Fruit fly (Drosophila melanogaster) whole organism, embryonic: ENCODE measurements around the gene CG31103.

ENCODE experiments used
- BEAF-32 ChIP-seq: fragments of 200-800 bp; sonication (Bioruptor generic); optimal IDR thresholded peaks from 3 replicates; lab custom pipeline; 2017; ENCODE audit warnings: missing biosample characterization, missing genetic modification characterization, mild to moderate bottlenecking, moderate library complexity, missing genetic modification reagents
- CG1024 ChIP-seq: fragments of 200-800 bp; sonication (Bioruptor generic); IDR thresholded peaks from 2 replicates; pipeline ENCODE4 v1.3.6; 2022; ENCODE audit warnings: missing biosample characterization, missing genetic modification characterization
- CG10274 ChIP-seq: fragments of 200-800 bp; sonication (Bioruptor generic); optimal IDR thresholded peaks from 3 replicates; lab custom pipeline; 2017; ENCODE audit warnings: missing biosample characterization, mild to moderate bottlenecking, missing genetic modification characterization
- CG10979 ChIP-seq: fragments of 200-800 bp; sonication (Bioruptor generic); optimal IDR thresholded peaks from 2 replicates; lab custom pipeline; 2018; ENCODE audit warnings: missing biosample characterization, mild to moderate bottlenecking, missing genetic modification characterization, moderate library complexity
- CG11085 ChIP-seq: fragments of 200-800 bp; sonication (Bioruptor generic); IDR thresholded peaks from 2 replicates; pipeline ENCODE4 v1.3.6; 2022; ENCODE audit warnings: missing biosample characterization, missing genetic modification characterization
- CG11695 ChIP-seq: fragments of 200-800 bp; sonication (Bioruptor generic); IDR thresholded peaks from 3 replicates; pipeline ENCODE4 v1.3.6; 2022; ENCODE audit warnings: missing biosample characterization, missing genetic modification characterization
- CG13624 ChIP-seq: fragments of 200-800 bp; sonication (Bioruptor generic); optimal IDR thresholded peaks from 2 replicates; lab custom pipeline; 2016; ENCODE audit warnings: missing biosample characterization, missing genetic modification characterization
- CG14014 ChIP-seq: fragments of 200-800 bp; sonication (Bioruptor generic); IDR thresholded peaks from 2 replicates; pipeline ENCODE4 v1.3.6; 2022; ENCODE audit warnings: missing biosample characterization, missing genetic modification characterization
- CG14710 ChIP-seq: fragments of 200-800 bp; sonication (Bioruptor generic); optimal IDR thresholded peaks from 3 replicates; lab custom pipeline; 2019; ENCODE audit warnings: missing biosample characterization, mild to moderate bottlenecking, missing genetic modification characterization, moderate library complexity
- CG15601 ChIP-seq: fragments of 200-800 bp; sonication (Bioruptor generic); optimal IDR thresholded peaks from 3 replicates; lab custom pipeline; 2019; ENCODE audit warnings: missing biosample characterization, mild to moderate bottlenecking, missing genetic modification characterization, moderate library complexity
- CG17912 ChIP-seq: fragments of 200-800 bp; sonication (Bioruptor generic); optimal IDR thresholded peaks from 2 replicates; lab custom pipeline; 2018; ENCODE audit warnings: missing biosample characterization, mild to moderate bottlenecking, missing genetic modification characterization
- CG2712 ChIP-seq: fragments of 200-800 bp; optimal IDR thresholded peaks from 3 replicates; lab custom pipeline; 2019; ENCODE audit warnings: missing biosample characterization, mild to moderate bottlenecking, missing genetic modification characterization, moderate library complexity
- CG30020 ChIP-seq: fragments of 200-800 bp; optimal IDR thresholded peaks from 2 replicates; lab custom pipeline; 2019; ENCODE audit warnings: missing biosample characterization, mild to moderate bottlenecking, missing genetic modification characterization, moderate library complexity
- CG32532 ChIP-seq: fragments of 200-800 bp; sonication (Bioruptor generic); IDR thresholded peaks from 2 replicates; pipeline ENCODE4 v1.3.6; 2022; ENCODE audit warnings: missing biosample characterization, missing genetic modification characterization
- CG3847 ChIP-seq: fragments of 200-800 bp; sonication (Bioruptor generic); IDR thresholded peaks from 2 replicates; pipeline ENCODE4 v1.3.6; 2022; ENCODE audit warnings: missing biosample characterization, missing genetic modification characterization
- CG4328 ChIP-seq: fragments of 200-800 bp; sonication (Bioruptor generic); optimal IDR thresholded peaks from 3 replicates; lab custom pipeline; 2017; ENCODE audit warnings: missing biosample characterization, missing genetic modification reagents, missing genetic modification characterization
- CG4617 ChIP-seq: fragments of 200-800 bp; sonication (Bioruptor generic); optimal IDR thresholded peaks from 3 replicates; lab custom pipeline; 2016; ENCODE audit warnings: missing biosample characterization, missing genetic modification characterization, borderline replicate concordance
- CG6175 ChIP-seq: fragments of 200-800 bp; sonication (Bioruptor generic); IDR thresholded peaks from 3 replicates; pipeline ENCODE4 v1.3.6; 2022; ENCODE audit warnings: missing biosample characterization, missing genetic modification characterization
- CG6683 ChIP-seq: fragments of 200-800 bp; sonication (Bioruptor generic); optimal IDR thresholded peaks from 2 replicates; lab custom pipeline; 2017; ENCODE audit warnings: missing biosample characterization, mild to moderate bottlenecking, missing genetic modification characterization, missing genetic modification reagents
- CG6765 ChIP-seq: fragments of 200-800 bp; sonication (Bioruptor generic); optimal IDR thresholded peaks from 3 replicates; lab custom pipeline; 2017; ENCODE audit warnings: missing biosample characterization, mild to moderate bottlenecking, missing genetic modification characterization
- CG9215 ChIP-seq: fragments of 200-800 bp; sonication (Bioruptor generic); IDR thresholded peaks from 2 replicates; pipeline ENCODE4 v1.3.6; 2022; ENCODE audit warnings: missing biosample characterization, missing genetic modification characterization
- CG9817 ChIP-seq: fragments of 200-800 bp; sonication (Bioruptor generic); optimal IDR thresholded peaks from 2 replicates; lab custom pipeline; 2018; ENCODE audit warnings: missing biosample characterization, mild to moderate bottlenecking, missing genetic modification characterization, moderate library complexity
- D ChIP-seq, 2 experiments: fragments of 200-800 bp in 1 of 2; fragments of >200 bp in 1 of 2; sonication (Bioruptor generic) in 1 of 2; optimal IDR thresholded peaks; 2 replicates in 1 of 2; 3 replicates in 1 of 2; lab custom pipeline; 2017; ENCODE audit warnings: mild to moderate bottlenecking in 1 of 2, missing biosample characterization in 1 of 2, missing genetic modification characterization in 1 of 2, missing genetic modification reagents in 1 of 2
- D19B ChIP-seq: fragments of 200-800 bp; sonication (Bioruptor generic); optimal IDR thresholded peaks from 2 replicates; lab custom pipeline; 2017; ENCODE audit warnings: missing biosample characterization, mild to moderate bottlenecking, missing genetic modification characterization
- Dad ChIP-seq: fragments of 200-800 bp; sonication (Bioruptor generic); optimal IDR thresholded peaks from 3 replicates; lab custom pipeline; 2016; ENCODE audit warnings: missing biosample characterization, missing genetic modification characterization
- GATAe ChIP-seq: fragments of 200-800 bp; sonication (Bioruptor generic); conservative IDR thresholded peaks from 2 replicates; pipeline ENCODE4 v1.3.6; 2022; ENCODE audit warnings: missing biosample characterization, missing genetic modification characterization
- HmgZ ChIP-seq: fragments of 200-800 bp; sonication (Bioruptor generic); optimal IDR thresholded peaks from 2 replicates; lab custom pipeline; 2018; ENCODE audit warnings: missing biosample characterization, mild to moderate bottlenecking, missing genetic modification characterization
- Hr78 ChIP-seq, 2 experiments: fragments of 200-800 bp in 1 of 2; fragments of >200 bp in 1 of 2; sonication (Bioruptor generic) in 1 of 2; optimal IDR thresholded peaks; 2 replicates each; lab custom pipeline; 2017 to 2019; ENCODE audit warnings: missing biosample characterization in 2 of 2, missing genetic modification characterization in 2 of 2, mild to moderate bottlenecking in 1 of 2, moderate library complexity in 1 of 2
- Oli ChIP-seq: fragments of 200-800 bp; sonication (Bioruptor generic); optimal IDR thresholded peaks from 2 replicates; lab custom pipeline; 2018; ENCODE audit warnings: missing biosample characterization, mild to moderate bottlenecking, missing genetic modification characterization, moderate library complexity
- Ravus ChIP-seq: fragments of 200-800 bp; sonication (Bioruptor generic); IDR thresholded peaks from 2 replicates; pipeline ENCODE4 v1.3.6; 2022; ENCODE audit warnings: missing biosample characterization, missing genetic modification characterization
- Rfx ChIP-seq: fragments of 200-800 bp; sonication (Bioruptor generic); IDR thresholded peaks from 2 replicates; pipeline ENCODE4 v1.3.6; 2022; ENCODE audit warnings: missing biosample characterization, missing genetic modification characterization
- Side ChIP-seq: fragments of 200-800 bp; sonication (Bioruptor generic); optimal IDR thresholded peaks from 2 replicates; lab custom pipeline; 2016; ENCODE audit warnings: missing biosample characterization, missing genetic modification characterization
- ap ChIP-seq: fragments of 200-800 bp; sonication (Bioruptor generic); IDR thresholded peaks from 2 replicates; pipeline ENCODE4 v1.3.6; 2022; ENCODE audit warnings: missing biosample characterization, missing genetic modification characterization
- ara ChIP-seq: fragments of 200-800 bp; sonication (Bioruptor generic); IDR thresholded peaks from 2 replicates; pipeline ENCODE4 v1.3.6; 2022; ENCODE audit warnings: missing biosample characterization, missing genetic modification characterization
- ato ChIP-seq: fragments of 200-800 bp; sonication (Bioruptor generic); IDR thresholded peaks from 2 replicates; pipeline ENCODE4 v1.3.6; 2022; ENCODE audit warnings: missing biosample characterization, missing genetic modification characterization; ENCODE audit not compliant: partially characterized antibody
- cad ChIP-seq: fragments of >200 bp; optimal IDR thresholded peaks from 2 replicates; lab custom pipeline; 2017; ENCODE audit warnings: missing biosample characterization, missing genetic modification characterization
- cas ChIP-seq: fragments of 200-800 bp; sonication (Bioruptor generic); IDR thresholded peaks from 2 replicates; pipeline ENCODE4 v1.3.6; 2022; ENCODE audit warnings: missing biosample characterization, missing genetic modification characterization
- emc ChIP-seq: fragments of 200-800 bp; sonication (Bioruptor generic); optimal IDR thresholded peaks from 2 replicates; lab custom pipeline; 2016; ENCODE audit warnings: missing biosample characterization, missing genetic modification characterization
- fd96Cb ChIP-seq: fragments of 200-800 bp; sonication (Bioruptor generic); optimal IDR thresholded peaks from 2 replicates; lab custom pipeline; 2018; ENCODE audit warnings: missing biosample characterization, mild to moderate bottlenecking, missing genetic modification characterization, moderate library complexity
- gcm ChIP-seq: fragments of 200-800 bp; sonication (Bioruptor generic); optimal IDR thresholded peaks from 2 replicates; lab custom pipeline; 2019; ENCODE audit warnings: missing biosample characterization, mild to moderate bottlenecking, missing genetic modification characterization, moderate library complexity
- gfzf ChIP-seq: fragments of 200-800 bp; sonication (Bioruptor generic); optimal IDR thresholded peaks from 2 replicates; lab custom pipeline; 2016; ENCODE audit warnings: missing biosample characterization, mild to moderate bottlenecking, missing genetic modification characterization, moderate library complexity
- jumu ChIP-seq: fragments of 200-800 bp; sonication (Bioruptor generic); optimal IDR thresholded peaks from 3 replicates; lab custom pipeline; 2016; ENCODE audit warnings: missing biosample characterization, missing genetic modification characterization
- mld ChIP-seq: fragments of 200-800 bp; sonication (Bioruptor generic); IDR thresholded peaks from 3 replicates; pipeline ENCODE4 v1.3.6; 2022; ENCODE audit warnings: missing biosample characterization, missing genetic modification characterization; ENCODE audit not compliant: partially characterized antibody
- pb ChIP-seq: fragments of 200-800 bp; sonication (Bioruptor generic); optimal IDR thresholded peaks from 3 replicates; lab custom pipeline; 2016; ENCODE audit warnings: missing biosample characterization, missing genetic modification characterization
- pho ChIP-seq: fragments of 200-800 bp; sonication (Bioruptor generic); optimal IDR thresholded peaks from 2 replicates; lab custom pipeline; 2016; ENCODE audit warnings: missing biosample characterization, missing genetic modification characterization
- slou ChIP-seq: fragments of 200-800 bp; sonication (Bioruptor generic); optimal IDR thresholded peaks from 3 replicates; lab custom pipeline; 2016; ENCODE audit warnings: missing biosample characterization, missing genetic modification characterization
- tna ChIP-seq: fragments of 200-800 bp; sonication (Bioruptor generic); IDR thresholded peaks from 2 replicates; pipeline ENCODE4 v1.3.6; 2022; ENCODE audit warnings: missing biosample characterization, missing genetic modification characterization; ENCODE audit not compliant: partially characterized antibody
- trem ChIP-seq: fragments of 200-800 bp; optimal IDR thresholded peaks from 3 replicates; lab custom pipeline; 2019; ENCODE audit warnings: missing biosample characterization, mild to moderate bottlenecking, missing genetic modification characterization, moderate library complexity
- vvl ChIP-seq: fragments of 200-800 bp; sonication (Bioruptor generic); IDR thresholded peaks from 2 replicates; pipeline ENCODE4 v1.3.6; 2022; ENCODE audit warnings: missing biosample characterization, missing genetic modification characterization

CG31103 gene

DNA sequence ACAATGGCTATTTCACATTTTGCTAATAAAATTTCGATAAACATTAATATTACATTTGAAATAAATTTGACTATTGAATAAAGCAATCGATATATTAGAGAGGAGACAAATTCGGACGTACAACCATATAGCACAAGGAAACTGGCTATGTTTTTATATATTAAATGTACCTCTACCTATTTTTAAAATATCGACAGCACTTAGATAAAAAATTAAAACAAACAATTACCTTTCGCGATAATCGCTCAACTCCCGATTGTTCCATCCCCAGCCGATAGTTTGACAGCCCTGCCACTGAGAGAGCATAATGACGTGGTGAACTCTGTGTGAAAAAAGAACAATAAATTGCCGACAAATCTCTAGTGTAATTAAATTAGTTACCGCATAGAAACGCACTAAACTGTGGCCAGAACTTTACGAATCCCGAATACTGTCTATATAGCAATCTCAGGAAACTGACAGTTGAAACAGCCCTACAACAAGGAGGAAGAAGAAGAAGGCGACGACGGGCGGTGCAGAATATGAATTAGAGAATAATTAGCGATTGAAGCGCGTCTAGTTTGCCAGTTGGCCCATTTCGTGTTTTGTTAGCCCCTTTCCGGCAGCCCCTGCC lies 39.6 kb downstream of the CG31103 start, which contains the start of gene CG11857 (continued):
- TF ChIP-seq ato (peak; percentile 96), CG9817 (tag; lab: Kevin White, UChicago) (peak; percentile 99), tna (GFP tag; lab: Robert Waterston, UW) (peak; percentile 99), cas (GFP tag; lab: Robert Waterston, UW) (peak; percentile 98), Side (GFP tag; lab: Kevin White, UChicago) (peak; percentile 95), CG14710 (tag; lab: Kevin White, UChicago) (peak; percentile 98), CG30020 (tag; lab: Kevin White, UChicago) (peak; percentile 92), CG9215 (GFP tag; lab: Robert Waterston, UW) (peak; percentile 99), ap (GFP tag; lab: Robert Waterston, UW) (peak; percentile 97), CG4328 (GFP tag; lab: Kevin White, UChicago) (peak; percentile 91), HmgZ (tag; lab: Kevin White, UChicago) (peak; percentile 99), BEAF-32 (GFP tag; lab: Kevin White, UChicago) (peak; percentile 100), gfzf (GFP tag; lab: Kevin White, UChicago) (peak; percentile 44), fd96Cb (tag; lab: Kevin White, UChicago) (peak; percentile 98), Oli (tag; lab: Kevin White, UChicago) (peak; percentile 96), CG6765 (peak; percentile 87), CG6175 (peak; percentile 98), CG6683 (peak; percentile 87), D (optimal IDR thresholded peaks at IDR 0.05; lab: Kevin White, UChicago) (no peak), D (GFP tag; optimal IDR thresholded peaks at IDR 0.05; lab: Kevin White, UChicago) (peak; percentile 96), CG4617 (GFP tag; lab: Kevin White, UChicago) (peak; percentile 99), mld (peak; percentile 98), CG11695 (peak; percentile 96), CG13624 (GFP tag; lab: Kevin White, UChicago) (peak; percentile 99), pho (GFP tag; lab: Kevin White, UChicago) (peak; percentile 98), Rfx (GFP tag; lab: Robert Waterston, UW) (peak; percentile 99), Dad (GFP tag; lab: Kevin White, UChicago) (peak; percentile 97), pb (GFP tag; lab: Kevin White, UChicago) (peak; percentile 92), CG3847 (GFP tag; lab: Robert Waterston, UW) (peak; percentile 99), CG10274 (GFP tag; lab: Kevin White, UChicago) (peak; percentile 81), slou (peak; percentile 98), CG1024 (peak; percentile 95), CG17912 (GFP tag; lab: Kevin White, UChicago) (peak; percentile 90), jumu (GFP tag; lab: Kevin White, UChicago) (peak; percentile 97), CG15601 (tag; lab: Kevin White, UChicago) (peak; percentile 96), emc (GFP tag; lab: Kevin White, UChicago) (peak; percentile 94), CG32532 (GFP tag; lab: Robert Waterston, UW) (peak; percentile 99), D19B (GFP tag; lab: Kevin White, UChicago) (peak; percentile 90), Hr78 (GFP tag; optimal IDR thresholded peaks at IDR 0.05; lab: Kevin White, UChicago) (no peak), trem (tag; lab: Kevin White, UChicago) (peak; percentile 97), vvl (GFP tag; lab: Robert Waterston, UW) (peak; percentile 99), cad (GFP tag; lab: Kevin White, UChicago) (no peak), gcm (GFP tag; lab: Kevin White, UChicago) (peak; percentile 94), Ravus (peak; percentile 95), ara (GFP tag; lab: Robert Waterston, UW) (peak; percentile 98), CG10979 (tag; lab: Kevin White, UChicago) (peak; percentile 95), CG2712 (peak; percentile 98), GATAe (GFP tag; lab: Robert Waterston, UW) (peak; percentile 97), CG11085 (GFP tag; lab: Robert Waterston, UW) (peak; percentile 99), CG14014 (peak; percentile 99)
